Worm (Caenorhabditis elegans) whole organism, young adult: ENCODE data around the gene ZK546.19.
"Not testable (repeated sequence)": the region's sequence is repeated elsewhere in the genome, so short reads cannot be mapped to it uniquely, and the experiment has no call there.

Experiments used
- F23B12.7 ChIP-seq: sonication (generic microtip); optimal IDR thresholded peaks from 2 replicates; lab custom pipeline; 2017; ENCODE audit warnings: missing genetic modification characterization, mild to moderate bottlenecking, missing compliant biosample characterization, antibody characterized with exemption, moderate library complexity; ENCODE audit not compliant: insufficient read depth
- F39B2.1 ChIP-seq: fragments of 200-800 bp; sonication (Bioruptor generic); IDR thresholded peaks from 2 replicates; pipeline ENCODE4 v1.3.6; 2022; ENCODE audit warnings: missing genetic modification reagents, missing genetic modification characterization, missing compliant biosample characterization
- K12H6.12 ChIP-seq: fragments of 200-800 bp; sonication (Bioruptor generic); optimal IDR thresholded peaks from 2 replicates; lab custom pipeline; 2018; ENCODE audit warnings: mild to moderate bottlenecking, missing genetic modification characterization, missing compliant biosample characterization
- T26A5.8 ChIP-seq: sonication (generic microtip); optimal IDR thresholded peaks from 2 replicates; lab custom pipeline; 2016; ENCODE audit warnings: missing genetic modification characterization, missing compliant biosample characterization
- Y79H2A.3 ChIP-seq: fragments of 200-800 bp; sonication (Bioruptor generic); conservative IDR thresholded peaks from 2 replicates; pipeline ENCODE4 v1.3.6; 2022; ENCODE audit warnings: missing genetic modification reagents, missing genetic modification characterization, missing compliant biosample characterization
- Y95B8A.8 ChIP-seq: fragments of 200-800 bp; sonication (Bioruptor generic); IDR thresholded peaks from 2 replicates; pipeline ENCODE4 v1.3.6; 2022; ENCODE audit warnings: missing genetic modification reagents, missing genetic modification characterization, missing compliant biosample characterization
- ZK185.1 ChIP-seq: sonication (generic microtip); optimal IDR thresholded peaks from 2 replicates; lab custom pipeline; 2016; ENCODE audit warnings: mild to moderate bottlenecking, missing genetic modification characterization, missing compliant biosample characterization; ENCODE audit not compliant: poor library complexity, severe bottlenecking
- atf-7 ChIP-seq: sonication (generic microtip); optimal IDR thresholded peaks from 2 replicates; lab custom pipeline; 2017; ENCODE audit warnings: mild to moderate bottlenecking, missing genetic modification characterization, missing compliant biosample characterization
- attf-3 ChIP-seq: fragments of 200-800 bp; sonication (Bioruptor generic); conservative IDR thresholded peaks from 2 replicates; pipeline ENCODE4 v1.3.6; 2022; ENCODE audit warnings: missing genetic modification reagents, missing genetic modification characterization, missing compliant biosample characterization
- attf-5 ChIP-seq: fragments of 200-800 bp; sonication (Bioruptor generic); optimal IDR thresholded peaks from 2 replicates; lab custom pipeline; 2018; ENCODE audit warnings: mild to moderate bottlenecking, missing genetic modification characterization, missing compliant biosample characterization
- attf-6 ChIP-seq: fragments of 200-800 bp; sonication (Bioruptor generic); IDR thresholded peaks from 2 replicates; pipeline ENCODE4 v1.3.6; 2022; ENCODE audit warnings: missing genetic modification reagents, missing genetic modification characterization, missing compliant biosample characterization
- cebp-1 ChIP-seq, 2 experiments: fragments of 200-800 bp in 1 of 2; sonication (Bioruptor generic) in 1 of 2; sonication (generic microtip) in 1 of 2; IDR thresholded peaks in 1 of 2; optimal IDR thresholded peaks in 1 of 2; 2 replicates each; pipeline versions ENCODE4 v1.3.6 to Lab custom; 2017 to 2022; ENCODE audit warnings: missing compliant biosample characterization in 2 of 2, missing genetic modification characterization in 2 of 2, mild to moderate bottlenecking in 1 of 2, missing genetic modification reagents in 1 of 2, moderate library complexity in 1 of 2
- cebp-2 ChIP-seq: fragments of 200-800 bp; sonication (Bioruptor generic); IDR thresholded peaks from 2 replicates; pipeline ENCODE4 v1.3.6; 2022; ENCODE audit warnings: missing genetic modification characterization, missing compliant biosample characterization
- ceh-100 ChIP-seq: fragments of 200-800 bp; sonication (Bioruptor generic); IDR thresholded peaks from 2 replicates; pipeline ENCODE4 v1.3.6; 2022; ENCODE audit warnings: missing genetic modification reagents, missing genetic modification characterization, missing compliant biosample characterization
- ceh-58 ChIP-seq: fragments of 200-800 bp; sonication (Bioruptor generic); IDR thresholded peaks from 2 replicates; pipeline ENCODE4 v1.3.6; 2022; ENCODE audit warnings: missing genetic modification characterization, missing compliant biosample characterization
- ceh-91 ChIP-seq: fragments of 200-800 bp; sonication (Bioruptor generic); IDR thresholded peaks from 2 replicates; pipeline ENCODE4 v1.3.6; 2022; ENCODE audit warnings: missing genetic modification reagents, missing genetic modification characterization, missing compliant biosample characterization
- egl-18 ChIP-seq: fragments of 200-800 bp; sonication (Bioruptor generic); IDR thresholded peaks from 2 replicates; pipeline ENCODE4 v1.3.6; 2022; ENCODE audit warnings: missing genetic modification reagents, missing genetic modification characterization, missing compliant biosample characterization
- ekl-4 ChIP-seq: fragments of 200-800 bp; sonication (Bioruptor generic); IDR thresholded peaks from 2 replicates; pipeline ENCODE4 v1.3.6; 2022; ENCODE audit warnings: missing genetic modification reagents, missing genetic modification characterization, missing compliant biosample characterization
- ets-4 ChIP-seq: fragments of 200-800 bp; sonication (Bioruptor generic); optimal IDR thresholded peaks from 2 replicates; lab custom pipeline; 2018; ENCODE audit warnings: mild to moderate bottlenecking, missing genetic modification characterization, missing compliant biosample characterization
- gei-17 ChIP-seq: fragments of 200-800 bp; sonication (Bioruptor generic); optimal IDR thresholded peaks from 2 replicates; lab custom pipeline; 2018; ENCODE audit warnings: mild to moderate bottlenecking, missing genetic modification characterization, missing compliant biosample characterization
- hlh-12 ChIP-seq: sonication (generic microtip); optimal IDR thresholded peaks from 2 replicates; lab custom pipeline; 2016; ENCODE audit warnings: missing genetic modification characterization, missing compliant biosample characterization
- hlh-26 ChIP-seq: fragments of 200-800 bp; sonication (Bioruptor generic); conservative IDR thresholded peaks from 2 replicates; pipeline ENCODE4 v1.3.6; 2022; ENCODE audit warnings: missing genetic modification reagents, missing genetic modification characterization, missing compliant biosample characterization
- hmg-1.2 ChIP-seq: fragments of 200-800 bp; sonication (Bioruptor generic); IDR thresholded peaks from 2 replicates; pipeline ENCODE4 v1.3.6; 2022; ENCODE audit warnings: missing genetic modification reagents, missing genetic modification characterization, missing compliant biosample characterization
- hmg-20 ChIP-seq: fragments of 200-800 bp; sonication (Bioruptor generic); IDR thresholded peaks from 2 replicates; pipeline ENCODE4 v1.3.6; 2022; ENCODE audit warnings: missing genetic modification reagents, missing genetic modification characterization, missing compliant biosample characterization
- hsf-1 ChIP-seq: fragments of 200-800 bp; sonication (Bioruptor generic); IDR thresholded peaks from 2 replicates; pipeline ENCODE4 v1.3.6; 2022; ENCODE audit warnings: missing genetic modification reagents, missing genetic modification characterization, missing compliant biosample characterization
- let-607 ChIP-seq, 2 experiments: fragments of 200-800 bp in 1 of 2; sonication (Bioruptor generic) in 1 of 2; sonication (generic microtip) in 1 of 2; optimal IDR thresholded peaks; 2 replicates each; lab custom pipeline; 2016 to 2018; ENCODE audit warnings: mild to moderate bottlenecking in 2 of 2, missing compliant biosample characterization in 2 of 2, missing genetic modification characterization in 2 of 2, moderate library complexity in 2 of 2, missing genotype in 1 of 2
- lin-35 ChIP-seq, 3 experiments: fragments of 150-350 bp in 2 of 3; sonication (generic microtip) in 1 of 3; optimal IDR thresholded peaks; 2 replicates each; lab custom pipeline; 2014 to 2018; ENCODE audit warnings: missing biosample characterization in 3 of 3, missing genetic modification characterization in 3 of 3, missing genetic modification reagents in 3 of 3
- lir-1 ChIP-seq: fragments of 200-800 bp; sonication (Bioruptor generic); conservative IDR thresholded peaks from 2 replicates; pipeline ENCODE4 v1.3.6; 2022; ENCODE audit warnings: missing genetic modification reagents, missing genetic modification characterization, missing compliant biosample characterization
- lsl-1 ChIP-seq: fragments of 200-800 bp; sonication (Bioruptor generic); optimal IDR thresholded peaks from 2 replicates; lab custom pipeline; 2018; ENCODE audit warnings: mild to moderate bottlenecking, missing genetic modification characterization, moderate library complexity, missing compliant biosample characterization
- madf-3 ChIP-seq: fragments of 200-800 bp; sonication (Bioruptor generic); IDR thresholded peaks from 2 replicates; pipeline ENCODE4 v1.3.6; 2022; ENCODE audit warnings: missing genetic modification reagents, missing genetic modification characterization, missing compliant biosample characterization
- madf-6 ChIP-seq: fragments of 200-800 bp; sonication (Bioruptor generic); IDR thresholded peaks from 2 replicates; pipeline ENCODE4 v1.3.6; 2022; ENCODE audit warnings: missing genetic modification reagents, missing genetic modification characterization, missing compliant biosample characterization
- mcd-1 ChIP-seq: fragments of 200-800 bp; sonication (Bioruptor generic); IDR thresholded peaks from 2 replicates; pipeline ENCODE4 v1.3.6; 2022; ENCODE audit warnings: missing genetic modification reagents, missing genetic modification characterization, missing compliant biosample characterization
- mel-28 ChIP-seq: sonication (generic microtip); optimal IDR thresholded peaks from 2 replicates; lab custom pipeline; 2016; ENCODE audit warnings: borderline replicate concordance, mild to moderate bottlenecking, missing genetic modification characterization, missing compliant biosample characterization
- nfya-2 ChIP-seq: fragments of 200-800 bp; sonication (Bioruptor generic); IDR thresholded peaks from 2 replicates; pipeline ENCODE4 v1.3.6; 2022; ENCODE audit warnings: missing genetic modification reagents, missing genetic modification characterization, missing compliant biosample characterization
- nfyb-1 ChIP-seq: fragments of 200-800 bp; sonication (Bioruptor generic); IDR thresholded peaks from 2 replicates; pipeline ENCODE4 v1.3.6; 2022; ENCODE audit warnings: missing genetic modification reagents, missing genetic modification characterization, missing compliant biosample characterization
- rcor-1 ChIP-seq: fragments of 200-800 bp; sonication (Bioruptor generic); IDR thresholded peaks from 2 replicates; pipeline ENCODE4 v1.3.6; 2022; ENCODE audit warnings: missing genetic modification reagents, missing genetic modification characterization, missing compliant biosample characterization
- snpc-4 ChIP-seq, 5 experiments: fragments of 150-350 bp in 1 of 5; sonication (generic microtip) in 4 of 5; optimal IDR thresholded peaks; 2 replicates each; lab custom pipeline; 2014 to 2018; ENCODE audit warnings: missing genetic modification characterization in 5 of 5, missing biosample characterization in 3 of 5, antibody characterized with exemption in 2 of 5, mild to moderate bottlenecking in 2 of 5, missing compliant biosample characterization in 2 of 5, missing genotype in 2 of 5, moderate library complexity in 2 of 5, missing genetic modification reagents in 1 of 5
- tbp1 ChIP-seq: fragments of 200-800 bp; sonication (Bioruptor generic); optimal IDR thresholded peaks from 2 replicates; lab custom pipeline; 2018; ENCODE audit warnings: mild to moderate bottlenecking, missing genetic modification characterization, missing compliant biosample characterization
- tbx-9 ChIP-seq: sonication (generic microtip); optimal IDR thresholded peaks from 2 replicates; lab custom pipeline; 2016; ENCODE audit warnings: borderline replicate concordance, missing genetic modification characterization, inconsistent platforms, missing compliant biosample characterization
- tlf-1 ChIP-seq: fragments of 200-800 bp; sonication (Bioruptor generic); optimal IDR thresholded peaks from 2 replicates; lab custom pipeline; 2018; ENCODE audit warnings: mild to moderate bottlenecking, missing genetic modification characterization, missing compliant biosample characterization
- xnd-1 ChIP-seq: sonication (generic microtip); optimal IDR thresholded peaks from 2 replicates; lab custom pipeline; 2016; ENCODE audit warnings: missing genotype, missing genetic modification reagents, missing genetic modification characterization, missing compliant biosample characterization
- ztf-26 ChIP-seq: sonication (generic microtip); optimal IDR thresholded peaks from 2 replicates; lab custom pipeline; 2017; ENCODE audit warnings: missing genetic modification characterization, missing compliant biosample characterization

ZK546.19 gene

DNA sequence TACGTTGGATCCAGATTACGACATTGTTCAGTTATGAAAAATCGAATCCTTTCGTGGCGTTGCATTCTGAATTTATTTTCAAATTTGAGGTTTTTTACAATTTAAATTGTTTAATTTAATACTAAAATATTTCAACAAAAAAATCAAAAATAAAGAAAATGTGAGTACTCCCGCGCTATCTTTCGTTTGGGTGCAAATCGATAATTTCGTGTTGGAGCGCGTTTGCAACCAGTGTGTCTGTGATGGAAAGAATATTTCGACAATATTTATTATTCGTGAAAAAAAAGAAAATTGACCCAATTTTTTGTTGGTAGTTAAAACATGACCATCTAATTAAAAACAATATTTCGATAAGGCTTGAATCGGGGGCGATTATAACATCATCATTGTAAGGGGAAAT, 39.5 kb upstream of the ZK546.19 start, which contains the start of gene R05F9.9 (continued):
- TF ChIP-seq let-607 (tag; optimal IDR thresholded peaks at IDR 0.05; lab: Kevin White, UChicago) (no peak), ekl-4 (peak; percentile 50), tbp1 (GFP tag; lab: Kevin White, UChicago) (peak; percentile 43), madf-3 (GFP tag; lab: Robert Waterston, UW) (0 out of 2 replicates have a peak, but pooled peaks have one; percentile 1), ceh-100 (GFP tag; lab: Robert Waterston, UW) (no peak), Y95B8A.8 (GFP tag; lab: Robert Waterston, UW) (peak; percentile 62; the same call in 1 of the 2 replicates), gei-17 (GFP tag; lab: Kevin White, UChicago) (peak; percentile 28), ceh-58 (GFP tag; lab: Robert Waterston, UW) (no peak), ZK185.1 (tag; lab: Kevin White, UChicago) (peak; percentile 37), egl-18 (GFP tag; lab: Robert Waterston, UW) (no peak), madf-6 (GFP tag; lab: Robert Waterston, UW) (peak; percentile 51), hsf-1 (GFP tag; lab: Robert Waterston, UW) (peak; percentile 66), ztf-26 (tag; lab: Kevin White, UChicago) (peak; percentile 37), attf-3 (GFP tag; lab: Robert Waterston, UW) (no peak), tlf-1 (peak; percentile 8), lin-35 (GFP tag; optimal IDR thresholded peaks at IDR 0.05; lab: Kevin White, UChicago) (peak in 1 of 3 experiments; percentile 58), Y79H2A.3 (GFP tag; lab: Robert Waterston, UW) (no peak), tbx-9 (tag; lab: Kevin White, UChicago) (no peak), F39B2.1 (GFP tag; lab: Robert Waterston, UW) (0 out of 2 replicates have a peak, but pooled peaks have one; percentile 15)

DNA sequence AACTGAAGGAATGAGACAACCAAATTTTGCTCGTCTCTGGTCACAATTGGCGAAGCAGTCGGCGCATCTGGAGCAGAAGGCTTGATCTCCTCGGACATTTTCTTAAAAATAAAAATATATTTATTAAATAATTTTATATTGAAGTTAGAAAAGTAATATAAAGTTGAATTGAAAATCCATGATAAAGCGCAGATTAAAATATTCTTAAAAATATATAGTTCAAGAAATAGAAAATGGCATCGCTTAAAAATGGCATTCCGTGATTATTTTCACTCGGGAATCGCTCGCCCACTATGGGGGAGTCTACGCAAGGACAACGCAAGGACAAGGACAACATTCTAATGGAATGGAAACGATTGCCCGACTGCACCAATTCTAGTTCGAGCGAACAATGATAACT, 37.8 kb upstream of the ZK546.19 start, which contains the start of gene sgt-1:
sgt-1 (minus strand) TSS at position 101 of the 400 bp plus-strand sequence.
- not testable (repeated sequence) for TF ChIP-seq hlh-26 (GFP tag; lab: Robert Waterston, UW); attf-6; mel-28 (tag; lab: Kevin White, UChicago)

DNA sequence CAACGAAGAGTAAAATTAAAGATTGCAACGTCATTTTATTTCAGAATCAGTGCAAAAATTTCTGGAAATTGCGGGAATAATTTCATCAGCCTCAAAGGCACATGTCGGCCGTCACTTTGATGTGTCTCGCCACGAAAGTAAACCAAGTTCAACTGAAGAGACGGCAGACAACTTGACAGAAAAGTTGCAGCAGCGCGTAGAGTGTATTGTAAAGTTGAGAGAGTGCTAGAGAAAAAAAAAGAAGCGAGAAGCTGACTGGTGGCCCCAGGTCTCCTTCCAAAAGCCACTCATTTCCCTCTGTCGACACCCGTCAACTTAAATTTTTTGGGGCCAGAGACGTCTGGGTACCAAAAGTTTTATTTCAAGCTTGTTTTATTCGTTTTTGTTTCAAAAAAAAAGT, 37.2 kb upstream of the ZK546.19 start:
- no peak for TF ChIP-seq ceh-58 (GFP tag; lab: Robert Waterston, UW)
- TF ChIP-seq xnd-1 (tag; lab: Kevin White, UChicago), result peak; percentile 26
- peak; percentile 96 for TF ChIP-seq hsf-1 (GFP tag; lab: Robert Waterston, UW)
- peak; percentile 66 for TF ChIP-seq cebp-1 (GFP tag; IDR thresholded peaks at IDR 0.05; lab: Robert Waterston, UW)
- peak; percentile 80 for TF ChIP-seq cebp-1 (tag; optimal IDR thresholded peaks at IDR 0.05; lab: Kevin White, UChicago)
- TF ChIP-seq cebp-2 (GFP tag; lab: Robert Waterston, UW), result no peak
- TF ChIP-seq rcor-1 (GFP tag; lab: Robert Waterston, UW), result peak; percentile 61
- no peak for TF ChIP-seq atf-7 (tag; lab: Kevin White, UChicago)
- no peak for TF ChIP-seq T26A5.8 (tag; lab: Kevin White, UChicago)
- no peak for TF ChIP-seq hlh-12 (tag; lab: Kevin White, UChicago)
- TF ChIP-seq K12H6.12 (tag; lab: Kevin White, UChicago), result peak; percentile 7
- TF ChIP-seq lir-1 (GFP tag; lab: Robert Waterston, UW), result 0 out of 2 replicates have a peak, but pooled peaks have one; percentile 10
- TF ChIP-seq hmg-1.2 (GFP tag; lab: Robert Waterston, UW), result peak; percentile 94
- peak; percentile 70 for TF ChIP-seq mcd-1
- TF ChIP-seq attf-5, result peak; percentile 40
- TF ChIP-seq F23B12.7 (tag; lab: Kevin White, UChicago), result peak; percentile 80
- TF ChIP-seq lsl-1 (GFP tag; lab: Kevin White, UChicago), result peak; percentile 77
- TF ChIP-seq ZK185.1 (tag; lab: Kevin White, UChicago), result peak; percentile 58
- 0 out of 2 replicates have a peak, but pooled peaks have one; percentile 27 for TF ChIP-seq nfyb-1
- TF ChIP-seq snpc-4 (GFP tag; optimal IDR thresholded peaks at IDR 0.05; lab: Kevin White, UChicago), result peak; percentile 47
- peak; percentile 59 to 84 (median 65) for TF ChIP-seq snpc-4 (tag; optimal IDR thresholded peaks at IDR 0.05; lab: Kevin White, UChicago)
- TF ChIP-seq ceh-91 (GFP tag; lab: Robert Waterston, UW), result peak; percentile 39; the same call in 1 of the 2 replicates
- no peak for TF ChIP-seq nfya-2 (GFP tag; lab: Robert Waterston, UW)
- no peak for TF ChIP-seq ets-4 (GFP tag; lab: Kevin White, UChicago)
- TF ChIP-seq hmg-20, result no peak
- TF ChIP-seq ekl-4, result peak; percentile 64
- peak; percentile 46 for TF ChIP-seq tlf-1
- TF ChIP-seq madf-6 (GFP tag; lab: Robert Waterston, UW), result peak; percentile 82
